Fruit fly (Drosophila melanogaster) whole organism, embryonic: ENCODE results near the gene Tbc1d22.

Experiments used
- Antp ChIP-seq: fragments of 200-800 bp; sonication (Bioruptor generic); optimal IDR thresholded peaks from 3 replicates; lab custom pipeline; 2016; ENCODE audit warnings: missing biosample characterization, missing genetic modification characterization
- Blimp-1 ChIP-seq: fragments of 200-800 bp; sonication (Bioruptor generic); optimal IDR thresholded peaks from 3 replicates; lab custom pipeline; 2018; ENCODE audit warnings: missing biosample characterization, missing genetic modification characterization, mild to moderate bottlenecking, moderate library complexity, missing genetic modification reagents
- CG10274 ChIP-seq: fragments of 200-800 bp; sonication (Bioruptor generic); optimal IDR thresholded peaks from 3 replicates; lab custom pipeline; 2017; ENCODE audit warnings: missing biosample characterization, mild to moderate bottlenecking, missing genetic modification characterization
- CG12391 ChIP-seq: fragments of 200-800 bp; sonication (Bioruptor generic); optimal IDR thresholded peaks from 3 replicates; lab custom pipeline; 2018; ENCODE audit warnings: missing biosample characterization, mild to moderate bottlenecking, missing genetic modification characterization, moderate library complexity
- CG12659 ChIP-seq: fragments of 200-800 bp; sonication (Bioruptor generic); optimal IDR thresholded peaks from 3 replicates; lab custom pipeline; 2017; ENCODE audit warnings: mild to moderate bottlenecking, missing biosample characterization, missing genetic modification reagents, missing genetic modification characterization
- CG12769 ChIP-seq: fragments of 200-800 bp; sonication (Bioruptor generic); optimal IDR thresholded peaks from 2 replicates; lab custom pipeline; 2019; ENCODE audit warnings: missing biosample characterization, mild to moderate bottlenecking, missing genetic modification characterization, moderate library complexity
- CG12942 ChIP-seq: fragments of 200-800 bp; sonication (Bioruptor generic); optimal IDR thresholded peaks from 3 replicates; lab custom pipeline; 2016; ENCODE audit warnings: missing biosample characterization, missing genetic modification characterization
- CG15269 ChIP-seq: fragments of 200-800 bp; sonication (Bioruptor generic); optimal IDR thresholded peaks from 2 replicates; lab custom pipeline; 2018; ENCODE audit warnings: missing biosample characterization, mild to moderate bottlenecking, missing genetic modification characterization, moderate library complexity
- CG1603 ChIP-seq: fragments of 200-800 bp; sonication (Bioruptor generic); optimal IDR thresholded peaks from 2 replicates; lab custom pipeline; 2019; ENCODE audit warnings: missing biosample characterization, mild to moderate bottlenecking, missing genetic modification characterization, moderate library complexity
- CG2120 ChIP-seq: fragments of 200-800 bp; sonication (Bioruptor generic); optimal IDR thresholded peaks from 3 replicates; lab custom pipeline; 2016; ENCODE audit warnings: missing biosample characterization, missing genetic modification characterization
- CG2712 ChIP-seq: fragments of 200-800 bp; optimal IDR thresholded peaks from 3 replicates; lab custom pipeline; 2019; ENCODE audit warnings: missing biosample characterization, mild to moderate bottlenecking, missing genetic modification characterization, moderate library complexity
- CG31388 ChIP-seq: fragments of 200-800 bp; sonication (Bioruptor generic); optimal IDR thresholded peaks from 2 replicates; lab custom pipeline; 2016; ENCODE audit warnings: missing biosample characterization, missing genetic modification characterization
- CG3847 ChIP-seq: fragments of 200-800 bp; sonication (Bioruptor generic); IDR thresholded peaks from 2 replicates; pipeline ENCODE4 v1.3.6; 2022; ENCODE audit warnings: missing biosample characterization, missing genetic modification characterization
- CG6654 ChIP-seq: fragments of 200-800 bp; sonication (Bioruptor generic); optimal IDR thresholded peaks from 2 replicates; lab custom pipeline; 2017; ENCODE audit warnings: missing biosample characterization, mild to moderate bottlenecking, missing genetic modification characterization
- CG7987 ChIP-seq: fragments of 200-800 bp; sonication (Bioruptor generic); optimal IDR thresholded peaks from 2 replicates; lab custom pipeline; 2018; ENCODE audit warnings: missing biosample characterization, mild to moderate bottlenecking, missing genetic modification characterization, moderate library complexity
- CG8388 ChIP-seq: fragments of 200-800 bp; sonication (Bioruptor generic); optimal IDR thresholded peaks from 2 replicates; lab custom pipeline; 2019; ENCODE audit warnings: missing biosample characterization, mild to moderate bottlenecking, missing genetic modification characterization, moderate library complexity
- HLH3B ChIP-seq: fragments of 200-800 bp; sonication (Bioruptor generic); IDR thresholded peaks from 2 replicates; pipeline ENCODE4 v1.3.6; 2022; ENCODE audit warnings: missing biosample characterization, missing genetic modification characterization
- HLH54F ChIP-seq: fragments of 200-800 bp; sonication (Bioruptor generic); optimal IDR thresholded peaks from 3 replicates; lab custom pipeline; 2016; ENCODE audit warnings: missing biosample characterization, missing genetic modification characterization
- Hr3 ChIP-seq: fragments of 200-800 bp; sonication (Bioruptor generic); optimal IDR thresholded peaks from 3 replicates; lab custom pipeline; 2016; ENCODE audit warnings: missing biosample characterization, missing genetic modification characterization
- Hsf ChIP-seq: fragments of 200-800 bp; sonication (Bioruptor generic); optimal IDR thresholded peaks from 3 replicates; lab custom pipeline; 2016; ENCODE audit warnings: missing biosample characterization, missing genetic modification characterization
- Med ChIP-seq: fragments of 200-800 bp; sonication (Bioruptor generic); peaks from one replicate; lab custom pipeline; 2016; ENCODE audit warnings: missing biosample characterization, missing genetic modification characterization, mild to moderate bottlenecking, inconsistent platforms, moderate library complexity
- PHDP ChIP-seq: fragments of 200-800 bp; sonication (Bioruptor generic); optimal IDR thresholded peaks from 3 replicates; lab custom pipeline; 2018; ENCODE audit warnings: missing biosample characterization, mild to moderate bottlenecking, missing genetic modification characterization, moderate library complexity
- Pdp1 ChIP-seq, 2 experiments: fragments of 200-800 bp; sonication (Bioruptor generic); optimal IDR thresholded peaks; 3 replicates each; lab custom pipeline; 2016; ENCODE audit warnings: missing biosample characterization in 2 of 2, missing genetic modification characterization in 2 of 2, mild to moderate bottlenecking in 1 of 2, moderate library complexity in 1 of 2
- Sox102F ChIP-seq: fragments of 200-800 bp; sonication (Bioruptor generic); optimal IDR thresholded peaks from 2 replicates; lab custom pipeline; 2018; ENCODE audit warnings: missing biosample characterization, mild to moderate bottlenecking, missing genetic modification characterization, moderate library complexity
- Xbp1 ChIP-seq: fragments of 200-800 bp; sonication (Bioruptor generic); optimal IDR thresholded peaks from 3 replicates; lab custom pipeline; 2016; ENCODE audit warnings: missing biosample characterization, mild to moderate bottlenecking, missing genetic modification characterization
- ato ChIP-seq: fragments of 200-800 bp; sonication (Bioruptor generic); IDR thresholded peaks from 2 replicates; pipeline ENCODE4 v1.3.6; 2022; ENCODE audit warnings: missing biosample characterization, missing genetic modification characterization; ENCODE audit not compliant: partially characterized antibody
- chinmo ChIP-seq: fragments of 200-800 bp; sonication (Bioruptor generic); IDR thresholded peaks from 4 replicates; pipeline ENCODE4 v1.3.6; 2022; ENCODE audit warnings: missing biosample characterization, missing genetic modification characterization; ENCODE audit not compliant: partially characterized antibody
- ci ChIP-seq: fragments of 200-800 bp; sonication (Bioruptor generic); IDR thresholded peaks from 3 replicates; pipeline ENCODE4 v1.3.6; 2022; ENCODE audit warnings: missing biosample characterization, missing genetic modification characterization
- dpn ChIP-seq, 2 experiments: fragments of 200-800 bp; sonication (Bioruptor generic); optimal IDR thresholded peaks; 3 replicates each; lab custom pipeline; 2016; ENCODE audit warnings: missing biosample characterization in 2 of 2, missing genetic modification characterization in 2 of 2
- ftz-f1 ChIP-seq: fragments of 200-800 bp; sonication (Bioruptor generic); optimal IDR thresholded peaks from 2 replicates; lab custom pipeline; 2016; ENCODE audit warnings: missing biosample characterization, missing genetic modification characterization
- gem ChIP-seq: fragments of 200-800 bp; sonication (Bioruptor generic); optimal IDR thresholded peaks from 2 replicates; lab custom pipeline; 2019; ENCODE audit warnings: missing biosample characterization, mild to moderate bottlenecking, missing genetic modification characterization, moderate library complexity
- grau ChIP-seq: fragments of 200-800 bp; optimal IDR thresholded peaks from 3 replicates; lab custom pipeline; 2019; ENCODE audit warnings: missing biosample characterization, mild to moderate bottlenecking, missing genetic modification characterization, moderate library complexity
- gro ChIP-seq: fragments of 200-800 bp; sonication (Bioruptor generic); optimal IDR thresholded peaks from 2 replicates; lab custom pipeline; 2016; ENCODE audit warnings: missing biosample characterization, missing genetic modification characterization
- hb ChIP-seq: fragments of 200-800 bp; sonication (Bioruptor generic); IDR thresholded peaks from 3 replicates; pipeline ENCODE4 v1.3.6; 2022; ENCODE audit warnings: missing biosample characterization, missing genetic modification characterization; ENCODE audit not compliant: partially characterized antibody
- hbn ChIP-seq: fragments of 200-800 bp; sonication (Bioruptor generic); IDR thresholded peaks from 2 replicates; pipeline ENCODE4 v1.3.6; 2022; ENCODE audit warnings: missing biosample characterization, missing genetic modification characterization; ENCODE audit not compliant: partially characterized antibody
- her ChIP-seq: fragments of 200-800 bp; sonication (Bioruptor generic); optimal IDR thresholded peaks from 2 replicates; lab custom pipeline; 2016; ENCODE audit warnings: missing biosample characterization, missing genetic modification characterization
- kah ChIP-seq: fragments of 200-800 bp; sonication (Bioruptor generic); optimal IDR thresholded peaks from 2 replicates; lab custom pipeline; 2018; ENCODE audit warnings: missing biosample characterization, mild to moderate bottlenecking, missing genetic modification characterization
- org-1 ChIP-seq: fragments of 200-800 bp; sonication (Bioruptor generic); optimal IDR thresholded peaks from 2 replicates; lab custom pipeline; 2017; ENCODE audit warnings: missing biosample characterization, missing genetic modification characterization
- rib ChIP-seq: fragments of 200-800 bp; sonication (Bioruptor generic); IDR thresholded peaks from 2 replicates; pipeline ENCODE4 v1.3.6; 2022; ENCODE audit warnings: missing biosample characterization, missing genetic modification characterization
- sd ChIP-seq: fragments of 200-800 bp; sonication (Bioruptor generic); optimal IDR thresholded peaks from 3 replicates; lab custom pipeline; 2018; ENCODE audit warnings: missing biosample characterization, mild to moderate bottlenecking, missing genetic modification characterization, moderate library complexity
- sisA ChIP-seq: fragments of 200-800 bp; sonication (Bioruptor generic); IDR thresholded peaks from 2 replicates; pipeline ENCODE4 v1.3.6; 2022; ENCODE audit warnings: missing biosample characterization, missing genetic modification characterization
- tio ChIP-seq: fragments of 200-800 bp; sonication (Bioruptor generic); optimal IDR thresholded peaks from 2 replicates; lab custom pipeline; 2017; ENCODE audit warnings: missing biosample characterization, missing genetic modification characterization, inconsistent platforms
- unpg ChIP-seq: fragments of 200-800 bp; sonication (Bioruptor generic); optimal IDR thresholded peaks from 3 replicates; lab custom pipeline; 2018; ENCODE audit warnings: missing biosample characterization, mild to moderate bottlenecking, missing genetic modification characterization, moderate library complexity
- zf30C ChIP-seq: fragments of 200-800 bp; sonication (Bioruptor generic); optimal IDR thresholded peaks from 3 replicates; lab custom pipeline; 2018; ENCODE audit warnings: missing biosample characterization, mild to moderate bottlenecking, missing genetic modification characterization

Tbc1d22 gene

DNA sequence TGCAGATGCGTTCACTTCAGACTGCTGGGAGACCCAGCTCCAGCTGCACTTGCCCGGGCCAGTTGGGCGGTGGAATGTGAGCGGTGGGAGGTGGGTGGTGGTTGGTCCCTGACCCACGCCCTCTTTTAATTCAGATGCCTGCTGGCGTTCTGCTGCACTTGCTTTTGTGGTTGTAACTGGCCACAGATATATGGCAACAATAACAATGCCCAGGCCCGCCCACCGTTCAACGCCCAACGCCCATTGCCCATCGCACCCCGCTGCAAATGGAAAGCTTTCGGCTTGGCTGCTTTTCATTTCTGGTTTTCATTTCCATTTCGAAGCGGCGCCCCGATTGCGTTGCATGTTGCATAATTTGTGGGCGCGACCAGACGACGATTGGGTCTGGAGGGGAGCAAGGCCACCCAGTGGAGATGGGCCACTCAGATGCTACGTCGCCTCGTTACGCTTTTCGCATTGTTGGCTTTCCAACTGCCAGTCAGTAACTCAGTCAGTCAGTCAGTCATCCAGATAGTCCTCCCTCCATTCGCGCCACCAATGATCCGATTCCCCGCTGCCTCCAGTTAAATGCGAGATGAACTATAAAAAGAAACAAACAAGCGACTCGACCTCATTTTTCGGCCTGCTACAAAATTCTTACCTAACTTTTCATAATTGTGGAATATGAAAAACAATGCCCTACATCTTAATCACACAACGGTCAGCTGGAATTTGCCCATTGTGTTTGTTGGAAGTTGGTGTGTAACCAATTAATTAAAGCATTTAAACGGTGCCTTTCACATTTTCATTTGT lies 11.6 kb upstream of the Tbc1d22 start (continued):
- peak; percentile 51 for TF ChIP-seq Med (GFP tag; lab: Kevin White, UChicago)
- TF ChIP-seq rib (GFP tag; lab: Robert Waterston, UW) = no peak
- TF ChIP-seq HLH3B (GFP tag; lab: Robert Waterston, UW) = no peak
- TF ChIP-seq ato = 0 out of 2 replicates have a peak, but pooled peaks have one; percentile 16
- TF ChIP-seq CG6654 (GFP tag; lab: Kevin White, UChicago) = no peak
- no peak for TF ChIP-seq hbn (GFP tag; lab: Robert Waterston, UW)
- no peak for TF ChIP-seq hb (GFP tag; lab: Robert Waterston, UW)
- TF ChIP-seq, all 482 proteins: peak for 7

DNA sequence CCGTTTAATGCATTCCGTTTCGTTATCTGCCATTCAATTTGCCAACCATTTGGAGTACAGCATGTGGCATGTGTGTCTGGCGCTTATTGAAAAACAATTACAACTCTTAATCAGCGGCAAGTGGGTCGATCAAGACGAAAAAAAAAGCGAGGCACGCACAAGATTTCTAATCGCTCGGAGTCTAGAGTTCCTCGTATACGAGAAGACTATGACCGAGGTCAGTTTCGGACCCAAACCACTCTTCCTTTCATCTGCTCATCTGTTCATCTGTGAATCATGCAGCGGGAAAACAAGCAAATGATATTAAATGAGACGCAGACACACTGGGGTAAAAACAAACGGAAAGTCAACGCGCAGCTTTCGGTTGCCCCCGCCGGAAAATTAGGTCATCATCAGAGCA lies 10.5 kb upstream of the Tbc1d22 start:
- no peak for TF ChIP-seq ftz-f1
- TF ChIP-seq CG2712 (tag; lab: Kevin White, UChicago) = no peak
- TF ChIP-seq Blimp-1 (GFP tag; lab: Kevin White, UChicago) = peak; percentile 60
- no peak for TF ChIP-seq tio (GFP tag; lab: Kevin White, UChicago)
- TF ChIP-seq CG31388 (GFP tag; lab: Kevin White, UChicago) = no peak
- no peak for TF ChIP-seq kah (GFP tag; lab: Kevin White, UChicago)
- TF ChIP-seq CG10274 (GFP tag; lab: Kevin White, UChicago) = no peak
- 0 out of 4 replicates have a peak, but pooled peaks have one; percentile 36 for TF ChIP-seq chinmo (GFP tag; lab: Robert Waterston, UW)
- TF ChIP-seq CG12769 (tag; lab: Kevin White, UChicago) = peak; percentile 45
- TF ChIP-seq ci = no peak
- no peak for TF ChIP-seq Pdp1 (GFP tag; optimal IDR thresholded peaks at IDR 0.05; lab: Kevin White, UChicago)
- no peak for TF ChIP-seq sisA (GFP tag; lab: Robert Waterston, UW)
- no peak for TF ChIP-seq zf30C (GFP tag; lab: Kevin White, UChicago)
- no peak for TF ChIP-seq her (GFP tag; lab: Kevin White, UChicago)
- TF ChIP-seq org-1 (GFP tag; lab: Kevin White, UChicago) = no peak
- no peak for TF ChIP-seq HLH54F (GFP tag; lab: Kevin White, UChicago)

dm6 chr3R:21092036-21092435 lies 10.0 kb upstream of the Tbc1d22 start:
- TF ChIP-seq sd (tag; lab: Kevin White, UChicago) (peak; percentile 76), CG3847 (GFP tag; lab: Robert Waterston, UW) (no peak)

DNA sequence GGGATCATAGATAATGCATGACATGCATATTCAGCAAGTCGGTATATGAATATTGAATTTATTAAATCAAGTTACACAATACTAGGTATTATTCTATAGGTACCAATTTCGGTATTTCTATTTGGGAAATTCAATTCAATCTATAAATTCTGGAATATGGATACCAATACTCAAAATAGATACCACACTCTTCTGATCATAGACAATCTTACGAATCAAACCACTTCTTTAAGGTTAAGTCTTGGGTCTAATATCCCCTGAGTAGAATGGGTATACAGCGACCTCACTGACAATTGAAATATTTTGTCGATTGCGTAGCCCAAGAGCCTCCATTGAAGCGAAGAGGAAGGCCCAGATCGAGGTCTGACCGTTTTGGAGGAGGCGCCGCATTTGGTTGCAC lies 9.2 kb upstream of the Tbc1d22 start:
- TF ChIP-seq Hr3 (GFP tag; lab: Kevin White, UChicago) = peak; percentile 1
- peak; percentile 4 for TF ChIP-seq Hsf (GFP tag; lab: Kevin White, UChicago)
- no peak for TF ChIP-seq gro (GFP tag; lab: Kevin White, UChicago)
- peak; percentile 52 for TF ChIP-seq gem
- peak; percentile 11 for TF ChIP-seq CG12391 (tag; lab: Kevin White, UChicago)
- peak; percentile 7 for TF ChIP-seq CG12659 (GFP tag; lab: Kevin White, UChicago)
- TF ChIP-seq Sox102F (GFP tag; lab: Kevin White, UChicago) = peak; percentile 56
- TF ChIP-seq CG15269 (tag; lab: Kevin White, UChicago) = peak; percentile 5
- no peak for TF ChIP-seq CG7987 (GFP tag; lab: Kevin White, UChicago)
- peak; percentile 10 for TF ChIP-seq CG12942 (GFP tag; lab: Kevin White, UChicago)
- peak; percentile 35 for TF ChIP-seq CG1603
- TF ChIP-seq unpg (GFP tag; lab: Kevin White, UChicago) = peak; percentile 31
- peak; percentile 0 for TF ChIP-seq CG8388 (GFP tag; lab: Kevin White, UChicago)
- TF ChIP-seq CG12769 (tag; lab: Kevin White, UChicago) = peak; percentile 20
- TF ChIP-seq dpn (GFP tag; optimal IDR thresholded peaks at IDR 0.05; lab: Kevin White, UChicago) = peak in 1 of 2 experiments; percentile 29
- TF ChIP-seq CG2120 (GFP tag; lab: Kevin White, UChicago) = peak; percentile 18
- TF ChIP-seq Xbp1 (GFP tag; lab: Kevin White, UChicago) = peak; percentile 20
- peak; percentile 16 for TF ChIP-seq grau (tag; lab: Kevin White, UChicago)
- peak; percentile 4 for TF ChIP-seq Antp (GFP tag; lab: Kevin White, UChicago)
- TF ChIP-seq PHDP = peak; percentile 11
